Worm (Caenorhabditis elegans) whole organism, L3 larva: Measurements from ENCODE around the gene pix-1.

Experiments used
- ama-1 ChIP-seq: fragments of 150-350 bp; optimal IDR thresholded peaks from 2 replicates; lab custom pipeline; 2018
- fkh-10 ChIP-seq: sonication (generic microtip); optimal IDR thresholded peaks from 2 replicates; lab custom pipeline; 2017; ENCODE audit warnings: missing biosample characterization, missing genetic modification reagents, missing genetic modification characterization
- fos-1 ChIP-seq: fragments of 150-350 bp; optimal IDR thresholded peaks from 2 replicates; lab custom pipeline; 2014; ENCODE audit warnings: missing biosample characterization, missing genetic modification characterization
- nhr-12 ChIP-seq: fragments of 150-350 bp; optimal IDR thresholded peaks from 2 replicates; lab custom pipeline; 2014; ENCODE audit warnings: missing biosample characterization, missing genetic modification characterization
- nhr-76 ChIP-seq: fragments of 150-350 bp; sonication (generic microtip); optimal IDR thresholded peaks from 5 replicates; lab custom pipeline; 2014; ENCODE audit warnings: missing biosample characterization, missing genetic modification characterization
- pha-4 ChIP-seq: fragments of 150-350 bp; optimal IDR thresholded peaks from 2 replicates; lab custom pipeline; 2014; ENCODE audit warnings: missing biosample characterization, missing genetic modification reagents, missing genetic modification characterization
- pqm-1 ChIP-seq: fragments of 150-350 bp; optimal IDR thresholded peaks from 2 replicates; lab custom pipeline; 2017; ENCODE audit warnings: missing biosample characterization, missing genetic modification characterization, inconsistent platforms
- zag-1 ChIP-seq: fragments of 150-350 bp; optimal IDR thresholded peaks from 2 replicates; lab custom pipeline; 2014; ENCODE audit warnings: missing biosample characterization, missing genetic modification characterization
- ztf-11 ChIP-seq: fragments of 150-350 bp; optimal IDR thresholded peaks from 2 replicates; lab custom pipeline; 2014; ENCODE audit warnings: missing biosample characterization, missing genetic modification characterization

ce11 chrX:13712992-13713391 lies 14.1 kb upstream of the pix-1 start:
- TF ChIP-seq nhr-12 (no peak), pqm-1 (no peak), ama-1 (lab: Kevin White, UChicago) (no peak), nhr-76 (tag; lab: Kevin White, UChicago) (no peak), zag-1 (tag; lab: Kevin White, UChicago) (no peak), pha-4 (no peak), ztf-11 (tag; lab: Kevin White, UChicago) (no peak), fkh-10 (no peak), fos-1 (no peak)
